Worm (Caenorhabditis elegans) whole organism, late embryonic: ENCODE results near the gene Y32G9A.2.

ENCODE experiments used
- K02D7.2 ChIP-seq: sonication (generic microtip); optimal IDR thresholded peaks from 2 replicates; lab custom pipeline; 2017; ENCODE audit warnings: mild to moderate bottlenecking, missing genetic modification characterization, missing compliant biosample characterization
- ceh-34 ChIP-seq: sonication (generic microtip); optimal IDR thresholded peaks from 2 replicates; lab custom pipeline; 2016; ENCODE audit warnings: mild to moderate bottlenecking, missing genetic modification characterization, missing compliant biosample characterization
- dve-1 ChIP-seq: sonication (generic microtip); optimal IDR thresholded peaks from 2 replicates; lab custom pipeline; 2017; ENCODE audit warnings: antibody characterized with exemption, mild to moderate bottlenecking, missing genetic modification characterization, missing compliant biosample characterization
- pha-4 ChIP-seq: fragments of 150-350 bp; optimal IDR thresholded peaks from 2 replicates; lab custom pipeline; 2018; ENCODE audit warnings: missing biosample characterization, missing genetic modification reagents, missing genetic modification characterization

DNA sequence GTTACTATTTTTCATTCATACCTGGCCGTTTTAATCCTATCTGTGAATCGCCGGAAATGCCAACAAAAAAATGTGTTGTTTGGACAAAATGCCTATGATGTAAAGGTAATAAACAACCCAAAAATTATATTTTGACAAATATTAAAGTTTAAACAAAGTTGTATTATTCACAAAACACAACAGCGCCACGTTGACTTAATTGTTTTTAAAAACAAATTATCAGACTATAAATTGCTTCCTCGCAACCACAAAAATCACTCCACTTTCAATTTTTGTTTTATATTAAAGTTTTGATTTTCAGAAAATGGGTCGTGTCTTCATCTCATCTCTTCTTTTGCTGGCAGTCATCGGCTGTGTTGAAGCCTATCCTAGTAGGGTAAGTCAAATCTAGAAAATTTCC lies 11.0 kb upstream of the Y32G9A.2 start, which contains the start of gene Y32G9A.5:
- TF ChIP-seq pha-4 (tag; lab: Kevin White, UChicago) (no peak), dve-1 (tag; lab: Kevin White, UChicago) (no peak), K02D7.2 (tag; lab: Kevin White, UChicago) (no peak), ceh-34 (tag; lab: Kevin White, UChicago) (no peak)
